Fruit fly (Drosophila melanogaster): ENCODE data around the gene CycJ.
A peak's percentile ranks its signal among the peaks of the same experiment; 100 is the strongest.

CycJ gene

dm6 chr3L:3485088-3485710 is 19.0 kb downstream of the CycJ start (continued):
- TF ChIP-seq CG18764 (GFP tag; optimal IDR thresholded peaks at IDR 0.05), result no peak
- peak; percentile 67 for TF ChIP-seq gem (tag; optimal IDR thresholded peaks at IDR 0.05)
- TF ChIP-seq Ets65A (GFP tag), result no peak
- TF ChIP-seq org-1 (GFP tag; optimal IDR thresholded peaks at IDR 0.05), result no peak
- TF ChIP-seq CG13775 (GFP tag; optimal IDR thresholded peaks at IDR 0.05), result no peak
- peak; percentile 56 for TF ChIP-seq CG31441 (GFP tag; IDR thresholded peaks at IDR 0.05)
- no peak for TF ChIP-seq Mrtf (GFP tag; IDR thresholded peaks at IDR 0.05)
- peak; percentile 2 for TF ChIP-seq tap (tag; optimal IDR thresholded peaks at IDR 0.05)
- no peak for TF ChIP-seq ham (GFP tag; IDR thresholded peaks at IDR 0.05)
- no peak for TF ChIP-seq Hr78 (GFP tag; optimal IDR thresholded peaks at IDR 0.05)
- TF ChIP-seq mirr (GFP tag; optimal IDR thresholded peaks at IDR 0.05), result peak; percentile 18
- peak; percentile 9 for TF ChIP-seq CG3407 (GFP tag; optimal IDR thresholded peaks at IDR 0.05)
- peak; percentile 5 for TF ChIP-seq Fer1 (GFP tag; optimal IDR thresholded peaks at IDR 0.05)
- TF ChIP-seq D19B (GFP tag; optimal IDR thresholded peaks at IDR 0.05), result peak; percentile 92
- TF ChIP-seq CG16779 (GFP tag; IDR thresholded peaks at IDR 0.05), result no peak
- TF ChIP-seq CG13894 (tag; optimal IDR thresholded peaks at IDR 0.05), result no peak
- TF ChIP-seq CG7556 (GFP tag; optimal IDR thresholded peaks at IDR 0.05), result peak; percentile 42
- TF ChIP-seq CoRest (tag; optimal IDR thresholded peaks at IDR 0.05), result peak; percentile 45
- TF ChIP-seq fd96Cb (tag; optimal IDR thresholded peaks at IDR 0.05), result peak; percentile 30
- TF ChIP-seq prd (optimal IDR thresholded peaks at IDR 0.05), result no peak
- peak; percentile 33; the same call in 2 of the 3 replicates for TF ChIP-seq prd (GFP tag; IDR thresholded peaks at IDR 0.05)
- peak; percentile 51; the same call in 1 of the 2 replicates for TF ChIP-seq CG32767 (GFP tag; IDR thresholded peaks at IDR 0.05)
- peak; percentile 44; the same call in 1 of the 2 replicates for TF ChIP-seq CG6689 (GFP tag; IDR thresholded peaks at IDR 0.05)
- TF ChIP-seq Oli (tag; optimal IDR thresholded peaks at IDR 0.05), result peak; percentile 2
- TF ChIP-seq Dfd (GFP tag; optimal IDR thresholded peaks at IDR 0.05), result no peak
- peak; percentile 53 for TF ChIP-seq nmo (GFP tag; optimal IDR thresholded peaks at IDR 0.05)
- peak; percentile 64 for TF ChIP-seq Ptx1 (GFP tag; IDR thresholded peaks at IDR 0.05)
- TF ChIP-seq CG8388 (GFP tag; optimal IDR thresholded peaks at IDR 0.05), result peak; percentile 33
- peak; percentile 68 for TF ChIP-seq row (GFP tag; IDR thresholded peaks at IDR 0.05)
- no peak for TF ChIP-seq CG14441 (GFP tag; IDR thresholded peaks at IDR 0.05)
- TF ChIP-seq Spps (tag; optimal IDR thresholded peaks at IDR 0.05), result no peak
- no peak for TF ChIP-seq CG7987 (GFP tag; optimal IDR thresholded peaks at IDR 0.05)
- no peak for TF ChIP-seq Ets97D (GFP tag; optimal IDR thresholded peaks at IDR 0.05)

- TF ChIP-seq Sox100B (GFP tag; optimal IDR thresholded peaks at IDR 0.05) (no peak), CG4282 (GFP tag; optimal IDR thresholded peaks at IDR 0.05) (no peak), CG17568 (GFP tag; optimal IDR thresholded peaks at IDR 0.05) (no peak), CG2875 (GFP tag; optimal IDR thresholded peaks at IDR 0.05) (no peak), eyg (GFP tag; optimal IDR thresholded peaks at IDR 0.05) (no peak), CG17361 (GFP tag; IDR thresholded peaks at IDR 0.05) (no peak), dan (GFP tag; IDR thresholded peaks at IDR 0.05) (no peak), Elba2 (GFP tag; optimal IDR thresholded peaks at IDR 0.05) (no peak), Dad (GFP tag; optimal IDR thresholded peaks at IDR 0.05) (no peak), ac (GFP tag; optimal IDR thresholded peaks at IDR 0.05) (no peak), z (GFP tag; IDR thresholded peaks at IDR 0.05) (no peak), Abd-B (GFP tag; optimal IDR thresholded peaks at IDR 0.05) (peak; percentile 15), Hmx (GFP tag; optimal IDR thresholded peaks at IDR 0.05) (no peak), CG7372 (GFP tag; IDR thresholded peaks at IDR 0.05) (no peak), schlank (tag; optimal IDR thresholded peaks at IDR 0.05) (no peak), Dek (tag; optimal IDR thresholded peaks at IDR 0.05) (peak; percentile 24), phol (tag; optimal IDR thresholded peaks at IDR 0.05) (no peak), H2.0 (GFP tag; IDR thresholded peaks at IDR 0.05) (0 out of 2 replicates have a peak, but pooled peaks have one; percentile 34), mld (GFP tag; IDR thresholded peaks at IDR 0.05; ENCODE audit: partially characterized antibody) (no peak)
Measured at dm6 chr3L:3492116-3492747, 26.0 kb downstream of the CycJ start.
